Worm (Caenorhabditis elegans) whole organism, late embryonic: Measurements from ENCODE around the gene nlp-31.

Experiments
- ama-1 ChIP-seq: fragments of 150-350 bp; optimal IDR thresholded peaks from 2 replicates; lab custom pipeline; 2014
- elt-2 ChIP-seq: sonication (generic microtip); optimal IDR thresholded peaks from 2 replicates; lab custom pipeline; 2016; ENCODE audit warnings: missing genetic modification reagents, missing genetic modification characterization, missing compliant biosample characterization
- fkh-6 ChIP-seq: sonication (generic microtip); optimal IDR thresholded peaks from 2 replicates; lab custom pipeline; 2016; ENCODE audit warnings: missing genetic modification characterization, missing compliant biosample characterization
- lin-11 ChIP-seq: fragments of 200-800 bp; sonication (Bioruptor generic); optimal IDR thresholded peaks from 2 replicates; lab custom pipeline; 2018; ENCODE audit warnings: mild to moderate bottlenecking, missing genetic modification characterization, missing compliant biosample characterization
- mec-3 ChIP-seq: sonication (generic microtip); optimal IDR thresholded peaks from 2 replicates; lab custom pipeline; 2016; ENCODE audit warnings: borderline replicate concordance, missing genetic modification characterization, missing compliant biosample characterization
- nhr-11 ChIP-seq: fragments of 150-350 bp; optimal IDR thresholded peaks from 2 replicates; lab custom pipeline; 2014; ENCODE audit warnings: missing biosample characterization, missing genetic modification characterization
- ref-2 ChIP-seq: sonication (generic microtip); optimal IDR thresholded peaks from 2 replicates; lab custom pipeline; 2016; ENCODE audit warnings: missing genetic modification characterization, missing compliant biosample characterization
- syd-9 ChIP-seq: sonication (generic microtip); optimal IDR thresholded peaks from 2 replicates; lab custom pipeline; 2016; ENCODE audit warnings: mild to moderate bottlenecking, missing genetic modification characterization, moderate library complexity, missing compliant biosample characterization
- unc-55 ChIP-seq: sonication (generic microtip); optimal IDR thresholded peaks from 2 replicates; lab custom pipeline; 2017; ENCODE audit warnings: missing biosample characterization, missing genetic modification reagents, missing genetic modification characterization

ce11 chrV:3935892-3936478 is 43.9 kb upstream of the nlp-31 start, which contains the start of gene cyp-35A5:
- TF ChIP-seq syd-9 (no peak), ama-1 (lab: Kevin White, UChicago) (no peak), lin-11 (no peak), unc-55 (no peak), fkh-6 (tag; lab: Kevin White, UChicago) (no peak), mec-3 (tag; lab: Kevin White, UChicago) (no peak), ref-2 (tag; lab: Kevin White, UChicago) (no peak), nhr-11 (no peak), elt-2 (tag; lab: Kevin White, UChicago) (peak; percentile 79)
